Fruit fly (Drosophila melanogaster) whole organism, embryonic: ENCODE data around the gene gry.

ENCODE experiments used
- Adf1 ChIP-seq: fragments of 200-800 bp; sonication (Bioruptor generic); IDR thresholded peaks from 2 replicates; pipeline ENCODE4 v1.3.6; 2022; ENCODE audit warnings: missing biosample characterization, missing genetic modification characterization
- Awh ChIP-seq: fragments of 200-800 bp; sonication (Bioruptor generic); IDR thresholded peaks from 2 replicates; pipeline ENCODE4, ENCODE4 v1.3.6; 2022; ENCODE audit warnings: missing biosample characterization, missing genetic modification characterization
- Bgb ChIP-seq: fragments of 200-800 bp; sonication (Bioruptor generic); IDR thresholded peaks from 2 replicates; pipeline ENCODE4 v1.3.6; 2022; ENCODE audit warnings: missing biosample characterization, missing genetic modification characterization; ENCODE audit not compliant: partially characterized antibody
- BtbVII ChIP-seq: fragments of 200-800 bp; sonication (Bioruptor generic); optimal IDR thresholded peaks from 3 replicates; lab custom pipeline; 2017; ENCODE audit warnings: missing biosample characterization, mild to moderate bottlenecking, missing genetic modification characterization
- CG12104 ChIP-seq: fragments of 200-800 bp; sonication (Bioruptor generic); optimal IDR thresholded peaks from 3 replicates; lab custom pipeline; 2016; ENCODE audit warnings: missing biosample characterization, missing genetic modification characterization
- CG13123 ChIP-seq: fragments of 200-800 bp; sonication (Bioruptor generic); optimal IDR thresholded peaks from 2 replicates; lab custom pipeline; 2016; ENCODE audit warnings: missing biosample characterization, missing genetic modification characterization
- CG14710 ChIP-seq: fragments of 200-800 bp; sonication (Bioruptor generic); optimal IDR thresholded peaks from 3 replicates; lab custom pipeline; 2019; ENCODE audit warnings: missing biosample characterization, mild to moderate bottlenecking, missing genetic modification characterization, moderate library complexity
- CG17361 ChIP-seq: fragments of 200-800 bp; sonication (Bioruptor generic); IDR thresholded peaks from 3 replicates; pipeline ENCODE4 v1.3.6; 2022; ENCODE audit warnings: missing biosample characterization, missing genetic modification characterization
- CG17802 ChIP-seq: fragments of 200-800 bp; sonication (Bioruptor generic); optimal IDR thresholded peaks from 2 replicates; lab custom pipeline; 2018; ENCODE audit warnings: missing biosample characterization, mild to moderate bottlenecking, missing genetic modification characterization, moderate library complexity
- CG17829 ChIP-seq: fragments of 200-800 bp; optimal IDR thresholded peaks from 2 replicates; lab custom pipeline; 2019; ENCODE audit warnings: missing biosample characterization, mild to moderate bottlenecking, missing genetic modification characterization, moderate library complexity
- CG17912 ChIP-seq: fragments of 200-800 bp; sonication (Bioruptor generic); optimal IDR thresholded peaks from 2 replicates; lab custom pipeline; 2018; ENCODE audit warnings: missing biosample characterization, mild to moderate bottlenecking, missing genetic modification characterization
- CG18262 ChIP-seq: fragments of 200-800 bp; optimal IDR thresholded peaks from 3 replicates; lab custom pipeline; 2019; ENCODE audit warnings: missing biosample characterization, mild to moderate bottlenecking, missing genetic modification characterization, moderate library complexity
- CG31224 ChIP-seq: fragments of 200-800 bp; sonication (Bioruptor generic); IDR thresholded peaks from 2 replicates; pipeline ENCODE4 v1.3.6; 2022; ENCODE audit warnings: missing biosample characterization, missing genetic modification characterization
- CG32532 ChIP-seq: fragments of 200-800 bp; sonication (Bioruptor generic); IDR thresholded peaks from 2 replicates; pipeline ENCODE4 v1.3.6; 2022; ENCODE audit warnings: missing biosample characterization, missing genetic modification characterization
- CG34376 ChIP-seq: fragments of 200-800 bp; sonication (Bioruptor generic); optimal IDR thresholded peaks from 2 replicates; lab custom pipeline; 2018; ENCODE audit warnings: missing biosample characterization, mild to moderate bottlenecking, missing genetic modification characterization
- CG3726 ChIP-seq: fragments of 200-800 bp; sonication (Bioruptor generic); IDR thresholded peaks from 3 replicates; pipeline ENCODE4, ENCODE4 v1.3.6; 2022; ENCODE audit warnings: missing biosample characterization, missing genetic modification characterization
- CG7928 ChIP-seq: fragments of 200-800 bp; sonication (Bioruptor generic); optimal IDR thresholded peaks from 2 replicates; lab custom pipeline; 2017; ENCODE audit warnings: missing biosample characterization, mild to moderate bottlenecking, missing genetic modification characterization
- CG9215 ChIP-seq: fragments of 200-800 bp; sonication (Bioruptor generic); IDR thresholded peaks from 2 replicates; pipeline ENCODE4 v1.3.6; 2022; ENCODE audit warnings: missing biosample characterization, missing genetic modification characterization
- CkIIα-i1 ChIP-seq: fragments of 200-800 bp; sonication (Bioruptor generic); IDR thresholded peaks from 2 replicates; pipeline ENCODE4 v1.3.6; 2022; ENCODE audit warnings: missing biosample characterization, missing genetic modification characterization
- D ChIP-seq, 2 experiments: fragments of 200-800 bp in 1 of 2; fragments of >200 bp in 1 of 2; sonication (Bioruptor generic) in 1 of 2; optimal IDR thresholded peaks; 2 replicates in 1 of 2; 3 replicates in 1 of 2; lab custom pipeline; 2017; ENCODE audit warnings: mild to moderate bottlenecking in 1 of 2, missing biosample characterization in 1 of 2, missing genetic modification characterization in 1 of 2, missing genetic modification reagents in 1 of 2
- Dll ChIP-seq: fragments of 200-800 bp; sonication (Bioruptor generic); IDR thresholded peaks from 4 replicates; pipeline ENCODE4 v1.3.6; 2022; ENCODE audit warnings: missing biosample characterization, missing genetic modification characterization; ENCODE audit not compliant: partially characterized antibody
- E2f1 ChIP-seq: fragments of 200-800 bp; sonication (Bioruptor generic); IDR thresholded peaks from 2 replicates; pipeline ENCODE4 v1.3.6; 2022; ENCODE audit warnings: missing biosample characterization, missing genetic modification characterization
- E2f2 ChIP-seq: fragments of 200-800 bp; sonication (Bioruptor generic); IDR thresholded peaks from 2 replicates; pipeline ENCODE4 v1.3.6; 2022; ENCODE audit warnings: missing biosample characterization, missing genetic modification characterization
- Elba2 ChIP-seq: fragments of 200-800 bp; sonication (Bioruptor generic); optimal IDR thresholded peaks from 3 replicates; lab custom pipeline; 2016; ENCODE audit warnings: missing biosample characterization, missing genetic modification characterization
- H15 ChIP-seq: fragments of 200-800 bp; sonication (Bioruptor generic); IDR thresholded peaks from 3 replicates; pipeline ENCODE4 v1.3.6; 2022; ENCODE audit warnings: missing biosample characterization, missing genetic modification characterization
- HLH54F ChIP-seq: fragments of 200-800 bp; sonication (Bioruptor generic); optimal IDR thresholded peaks from 3 replicates; lab custom pipeline; 2016; ENCODE audit warnings: missing biosample characterization, missing genetic modification characterization
- Hr3 ChIP-seq: fragments of 200-800 bp; sonication (Bioruptor generic); optimal IDR thresholded peaks from 3 replicates; lab custom pipeline; 2016; ENCODE audit warnings: missing biosample characterization, missing genetic modification characterization
- Mad ChIP-seq: fragments of 200-800 bp; sonication (Bioruptor generic); optimal IDR thresholded peaks from 2 replicates; lab custom pipeline; 2016; ENCODE audit warnings: missing biosample characterization, missing genetic modification characterization
- Neu2 ChIP-seq: fragments of 200-800 bp; sonication (Bioruptor generic); optimal IDR thresholded peaks from 3 replicates; lab custom pipeline; 2016; ENCODE audit warnings: missing biosample characterization, missing genetic modification characterization, borderline replicate concordance
- TFAM ChIP-seq: fragments of 200-800 bp; sonication (Bioruptor generic); optimal IDR thresholded peaks from 2 replicates; lab custom pipeline; 2017; ENCODE audit warnings: missing biosample characterization, missing genetic modification characterization, inconsistent platforms
- ac ChIP-seq: fragments of 200-800 bp; sonication (Bioruptor generic); optimal IDR thresholded peaks from 3 replicates; lab custom pipeline; 2017; ENCODE audit warnings: missing biosample characterization, mild to moderate bottlenecking, missing genetic modification characterization
- ash1 ChIP-seq: fragments of 200-800 bp; sonication (Bioruptor generic); optimal IDR thresholded peaks from 2 replicates; lab custom pipeline; 2018; ENCODE audit warnings: missing biosample characterization, mild to moderate bottlenecking, missing genetic modification characterization
- chif ChIP-seq, 2 experiments: fragments of 200-800 bp; sonication (Bioruptor generic); optimal IDR thresholded peaks; 3 replicates each; lab custom pipeline; 2016; ENCODE audit warnings: missing biosample characterization in 2 of 2, missing genetic modification characterization in 2 of 2
- chinmo ChIP-seq: fragments of 200-800 bp; sonication (Bioruptor generic); IDR thresholded peaks from 4 replicates; pipeline ENCODE4 v1.3.6; 2022; ENCODE audit warnings: missing biosample characterization, missing genetic modification characterization; ENCODE audit not compliant: partially characterized antibody
- da ChIP-seq: fragments of 200-800 bp; sonication (Bioruptor generic); optimal IDR thresholded peaks from 2 replicates; lab custom pipeline; 2016; ENCODE audit warnings: missing biosample characterization, missing genetic modification characterization
- dimm ChIP-seq: fragments of 200-800 bp; sonication (Bioruptor generic); IDR thresholded peaks from 2 replicates; pipeline ENCODE4 v1.3.6; 2022; ENCODE audit warnings: missing biosample characterization, missing genetic modification characterization
- ewg ChIP-seq: fragments of 200-800 bp; sonication (Bioruptor generic); optimal IDR thresholded peaks from 3 replicates; lab custom pipeline; 2017; ENCODE audit warnings: mild to moderate bottlenecking, missing biosample characterization, missing genetic modification reagents, missing genetic modification characterization
- fd3F ChIP-seq: fragments of 200-800 bp; sonication (Bioruptor generic); optimal IDR thresholded peaks from 2 replicates; lab custom pipeline; 2018; ENCODE audit warnings: missing biosample characterization, mild to moderate bottlenecking, missing genetic modification characterization, moderate library complexity
- fru ChIP-seq: fragments of >200 bp; optimal IDR thresholded peaks from 2 replicates; lab custom pipeline; 2017
- gsb ChIP-seq: fragments of 200-800 bp; sonication (Bioruptor generic); IDR thresholded peaks from 2 replicates; pipeline ENCODE4 v1.3.6; 2022; ENCODE audit warnings: missing biosample characterization, missing genetic modification characterization
- ken ChIP-seq: fragments of 200-800 bp; sonication (Bioruptor generic); IDR thresholded peaks from 3 replicates; pipeline ENCODE4 v1.3.6; 2022; ENCODE audit warnings: missing biosample characterization, missing genetic modification characterization
- lmd ChIP-seq: fragments of 200-800 bp; sonication (Bioruptor generic); IDR thresholded peaks from 2 replicates; pipeline ENCODE4 v1.3.6; 2022; ENCODE audit warnings: missing biosample characterization, missing genetic modification characterization
- mam ChIP-seq: fragments of 200-800 bp; sonication (Bioruptor generic); optimal IDR thresholded peaks from 3 replicates; lab custom pipeline; 2016; ENCODE audit warnings: missing biosample characterization, missing genetic modification characterization
- nau ChIP-seq: fragments of 200-800 bp; sonication (Bioruptor generic); optimal IDR thresholded peaks from 3 replicates; lab custom pipeline; 2017; ENCODE audit warnings: missing biosample characterization, mild to moderate bottlenecking, missing genetic modification characterization, missing genetic modification reagents
- phol ChIP-seq: fragments of 200-800 bp; sonication (Bioruptor generic); optimal IDR thresholded peaks from 3 replicates; lab custom pipeline; 2018; ENCODE audit warnings: missing biosample characterization, mild to moderate bottlenecking, missing genetic modification characterization, moderate library complexity
- pzg ChIP-seq: fragments of 200-800 bp; sonication (Bioruptor generic); optimal IDR thresholded peaks from 3 replicates; lab custom pipeline; 2018; ENCODE audit warnings: missing biosample characterization, mild to moderate bottlenecking, missing genetic modification characterization, moderate library complexity
- ranshi ChIP-seq: fragments of 200-800 bp; sonication (Bioruptor generic); IDR thresholded peaks from 2 replicates; pipeline ENCODE4 v1.3.6; 2022; ENCODE audit warnings: missing biosample characterization, missing genetic modification characterization
- tap ChIP-seq: fragments of 200-800 bp; optimal IDR thresholded peaks from 3 replicates; lab custom pipeline; 2019; ENCODE audit warnings: missing biosample characterization, mild to moderate bottlenecking, missing genetic modification characterization, moderate library complexity
- tgo ChIP-seq: fragments of 200-800 bp; sonication (Bioruptor generic); IDR thresholded peaks from 3 replicates; pipeline ENCODE4 v1.3.6; 2022; ENCODE audit warnings: missing biosample characterization, missing genetic modification characterization
- zen2 ChIP-seq: fragments of 200-800 bp; sonication (Bioruptor generic); IDR thresholded peaks from 3 replicates; pipeline ENCODE4 v1.3.6; 2022; ENCODE audit warnings: missing biosample characterization, missing genetic modification characterization; ENCODE audit not compliant: partially characterized antibody

The gry gene

dm6 chr3L:3178530-3179096 lies 20.3 kb upstream of the gry start, which contains the start of the genes MnM and Girdin (continued):
- TF ChIP-seq CG17802 (tag; lab: Kevin White, UChicago) = no peak
- no peak; the same call in none of the 3 replicates for TF ChIP-seq CG17361
- TF ChIP-seq CG14710 = peak; percentile 75
- no peak for TF ChIP-seq CkIIα-i1 (GFP tag; lab: Robert Waterston, UW)
- no peak for TF ChIP-seq ac (GFP tag; lab: Kevin White, UChicago)
- peak; percentile 71 for TF ChIP-seq CG17829 (tag; lab: Kevin White, UChicago)
- peak; percentile 87 for TF ChIP-seq HLH54F (GFP tag; lab: Kevin White, UChicago)
- no peak for TF ChIP-seq ash1 (GFP tag; lab: Kevin White, UChicago)
- TF ChIP-seq ken (GFP tag; lab: Robert Waterston, UW) = 0 out of 3 replicates have a peak, but pooled peaks have one; percentile 31
- peak; percentile 37 to 74 for TF ChIP-seq chif (GFP tag; optimal IDR thresholded peaks at IDR 0.05; lab: Kevin White, UChicago)
- TF ChIP-seq chinmo (GFP tag; lab: Robert Waterston, UW) = 0 out of 4 replicates have a peak, but pooled peaks have one; percentile 4
- TF ChIP-seq Hr3 = peak; percentile 86
- peak; percentile 82 for TF ChIP-seq pzg (GFP tag; lab: Kevin White, UChicago)
- no peak for TF ChIP-seq tap (tag; lab: Kevin White, UChicago)
- TF ChIP-seq Elba2 (GFP tag; lab: Kevin White, UChicago) = no peak
- no peak for TF ChIP-seq BtbVII
- TF ChIP-seq ranshi (GFP tag; lab: Robert Waterston, UW) = peak; percentile 54; the same call in 1 of the 2 replicates
- TF ChIP-seq Neu2 (GFP tag; lab: Kevin White, UChicago) = peak; percentile 50
- peak; percentile 43 for TF ChIP-seq fd3F (GFP tag; lab: Kevin White, UChicago)
- TF ChIP-seq nau = no peak
- no peak for TF ChIP-seq CG3726 (GFP tag; lab: Robert Waterston, UW)
- TF ChIP-seq Bgb (GFP tag; lab: Robert Waterston, UW) = peak; percentile 74
- no peak for TF ChIP-seq H15
- TF ChIP-seq CG18262 (tag; lab: Kevin White, UChicago) = no peak
- peak; percentile 41 for TF ChIP-seq CG12104
- no peak for TF ChIP-seq gsb (GFP tag; lab: Robert Waterston, UW)
- TF ChIP-seq E2f2 (GFP tag; lab: Robert Waterston, UW) = peak; percentile 84
- peak; percentile 56 for TF ChIP-seq lmd (GFP tag; lab: Robert Waterston, UW)
- peak; percentile 67 for TF ChIP-seq CG9215
- no peak for TF ChIP-seq TFAM (GFP tag; lab: Kevin White, UChicago)
- peak; percentile 58 for TF ChIP-seq CG34376 (GFP tag; lab: Kevin White, UChicago)
- peak; percentile 93 for TF ChIP-seq Dll (GFP tag; lab: Robert Waterston, UW)
- no peak for TF ChIP-seq CG17912
- TF ChIP-seq CG32532 (GFP tag; lab: Robert Waterston, UW) = peak; percentile 53; the same call in 1 of the 2 replicates
- TF ChIP-seq phol = peak; percentile 65
- TF ChIP-seq fru = no peak
- TF ChIP-seq da (GFP tag; lab: Kevin White, UChicago) = peak; percentile 28
- no peak for TF ChIP-seq Adf1 (GFP tag; lab: Robert Waterston, UW)
- no peak for TF ChIP-seq CG13123 (GFP tag; lab: Kevin White, UChicago)
- peak; percentile 74 for TF ChIP-seq mam
- TF ChIP-seq D (optimal IDR thresholded peaks at IDR 0.05; lab: Kevin White, UChicago) = peak; percentile 91
- no peak for TF ChIP-seq D (GFP tag; optimal IDR thresholded peaks at IDR 0.05; lab: Kevin White, UChicago)
- TF ChIP-seq dimm = no peak
- peak; percentile 10 for TF ChIP-seq ewg (GFP tag; lab: Kevin White, UChicago)
- no peak for TF ChIP-seq CG31224 (GFP tag; lab: Robert Waterston, UW)
- TF ChIP-seq CG7928 (GFP tag; lab: Kevin White, UChicago) = peak; percentile 25
- peak; percentile 25; the same call in 1 of the 2 replicates for TF ChIP-seq E2f1 (GFP tag; lab: Robert Waterston, UW)
- TF ChIP-seq tgo (GFP tag; lab: Robert Waterston, UW) = peak; percentile 21; the same call in 1 of the 3 replicates
- TF ChIP-seq Awh = no peak
- TF ChIP-seq Mad = peak; percentile 67
- TF ChIP-seq zen2 = no peak; the same call in 2 of the 3 replicates
